Fruit fly (Drosophila melanogaster) whole organism, embryonic: Measurements from ENCODE around the gene Prosbeta2.
A peak's percentile ranks its signal among the peaks of the same experiment; 100 is the strongest.

Experiments
- Atf3 ChIP-seq: fragments of 200-800 bp; sonication (Bioruptor generic); optimal IDR thresholded peaks from 3 replicates; lab custom pipeline; 2016; ENCODE audit warnings: missing biosample characterization, missing genetic modification characterization
- B-H1 ChIP-seq: fragments of 200-800 bp; sonication (Bioruptor generic); IDR thresholded peaks from 3 replicates; pipeline ENCODE4 v1.3.6; 2022; ENCODE audit warnings: missing biosample characterization, missing genetic modification characterization
- CG1024 ChIP-seq: fragments of 200-800 bp; sonication (Bioruptor generic); IDR thresholded peaks from 2 replicates; pipeline ENCODE4 v1.3.6; 2022; ENCODE audit warnings: missing biosample characterization, missing genetic modification characterization
- CG10267 ChIP-seq: fragments of 200-800 bp; sonication (Bioruptor generic); optimal IDR thresholded peaks from 2 replicates; lab custom pipeline; 2018; ENCODE audit warnings: missing biosample characterization, mild to moderate bottlenecking, missing genetic modification characterization, moderate library complexity
- CG12219 ChIP-seq: fragments of 200-800 bp; sonication (Bioruptor generic); optimal IDR thresholded peaks from 3 replicates; lab custom pipeline; 2018; ENCODE audit warnings: missing biosample characterization, mild to moderate bottlenecking, missing genetic modification characterization
- CG17385 ChIP-seq: fragments of 200-800 bp; sonication (Bioruptor generic); optimal IDR thresholded peaks from 3 replicates; lab custom pipeline; 2018; ENCODE audit warnings: missing biosample characterization, mild to moderate bottlenecking, missing genetic modification characterization
- CG17829 ChIP-seq: fragments of 200-800 bp; optimal IDR thresholded peaks from 2 replicates; lab custom pipeline; 2019; ENCODE audit warnings: missing biosample characterization, mild to moderate bottlenecking, missing genetic modification characterization, moderate library complexity
- CG3163 ChIP-seq: fragments of 200-800 bp; sonication (Bioruptor generic); optimal IDR thresholded peaks from 3 replicates; lab custom pipeline; 2016; ENCODE audit warnings: missing biosample characterization, missing genetic modification characterization
- CG6654 ChIP-seq: fragments of 200-800 bp; sonication (Bioruptor generic); optimal IDR thresholded peaks from 2 replicates; lab custom pipeline; 2017; ENCODE audit warnings: missing biosample characterization, mild to moderate bottlenecking, missing genetic modification characterization
- CG8944 ChIP-seq: fragments of 200-800 bp; sonication (Bioruptor generic); optimal IDR thresholded peaks from 3 replicates; lab custom pipeline; 2016; ENCODE audit warnings: missing biosample characterization, missing genetic modification characterization
- CG9437 ChIP-seq: fragments of 200-800 bp; sonication (Bioruptor generic); optimal IDR thresholded peaks from 2 replicates; lab custom pipeline; 2018; ENCODE audit warnings: missing biosample characterization, mild to moderate bottlenecking, missing genetic modification characterization
- CHES-1-like ChIP-seq: fragments of 200-800 bp; sonication (Bioruptor generic); optimal IDR thresholded peaks from 2 replicates; lab custom pipeline; 2016; ENCODE audit warnings: missing biosample characterization, missing genetic modification characterization
- CrebB ChIP-seq: fragments of 200-800 bp; sonication (Bioruptor generic); optimal IDR thresholded peaks from 3 replicates; lab custom pipeline; 2018; ENCODE audit warnings: missing biosample characterization, mild to moderate bottlenecking, missing genetic modification characterization
- Dfd ChIP-seq, 2 experiments: fragments of >200 bp; optimal IDR thresholded peaks; 2 replicates each; lab custom pipeline; 2017; ENCODE audit warnings: missing biosample characterization in 2 of 2, missing genetic modification characterization in 2 of 2
- Dll ChIP-seq: fragments of 200-800 bp; sonication (Bioruptor generic); IDR thresholded peaks from 4 replicates; pipeline ENCODE4 v1.3.6; 2022; ENCODE audit warnings: missing biosample characterization, missing genetic modification characterization; ENCODE audit not compliant: partially characterized antibody
- Eip74EF ChIP-seq, 2 experiments: fragments of 200-800 bp in 1 of 2; fragments of >200 bp in 1 of 2; sonication (Bioruptor generic) in 1 of 2; optimal IDR thresholded peaks; 2 replicates each; lab custom pipeline; 2017 to 2019; ENCODE audit warnings: missing biosample characterization in 2 of 2, missing genetic modification characterization in 2 of 2, mild to moderate bottlenecking in 1 of 2, moderate library complexity in 1 of 2
- Ets65A ChIP-seq: fragments of 200-800 bp; sonication (Bioruptor generic); peaks from one replicate; lab custom pipeline; 2016; ENCODE audit warnings: missing biosample characterization, missing genetic modification characterization
- H2.0 ChIP-seq: fragments of 200-800 bp; sonication (Bioruptor generic); IDR thresholded peaks from 2 replicates; pipeline ENCODE4 v1.3.6; 2022; ENCODE audit warnings: missing biosample characterization, missing genetic modification characterization
- Jarid2 ChIP-seq: fragments of 200-800 bp; sonication (Bioruptor generic); optimal IDR thresholded peaks from 3 replicates; lab custom pipeline; 2017; ENCODE audit warnings: mild to moderate bottlenecking, missing biosample characterization, missing genetic modification reagents, missing genetic modification characterization
- MTF-1 ChIP-seq: fragments of 200-800 bp; sonication (Bioruptor generic); optimal IDR thresholded peaks from 2 replicates; lab custom pipeline; 2018; ENCODE audit warnings: missing biosample characterization, mild to moderate bottlenecking, missing genetic modification characterization, borderline replicate concordance
- Nf-YB ChIP-seq: fragments of 200-800 bp; sonication (Bioruptor generic); optimal IDR thresholded peaks from 3 replicates; lab custom pipeline; 2019; ENCODE audit warnings: missing biosample characterization, mild to moderate bottlenecking, missing genetic modification characterization, moderate library complexity
- Trl ChIP-seq, 3 experiments: fragments of >200 bp in 2 of 3; fragments of 200-800 bp in 1 of 3; sonication (Bioruptor generic) in 1 of 3; optimal IDR thresholded peaks; 2 replicates in 1 of 3; 3 replicates in 2 of 3; lab custom pipeline; 2016 to 2017; ENCODE audit warnings: missing biosample characterization in 1 of 3, missing genetic modification characterization in 1 of 3
- bowl ChIP-seq: fragments of 200-800 bp; sonication (Bioruptor generic); IDR thresholded peaks from 2 replicates; pipeline ENCODE4 v1.3.6; 2022; ENCODE audit warnings: missing biosample characterization, missing genetic modification characterization
- cg ChIP-seq: fragments of 200-800 bp; sonication (Bioruptor generic); optimal IDR thresholded peaks from 3 replicates; lab custom pipeline; 2019; ENCODE audit warnings: missing biosample characterization, mild to moderate bottlenecking, missing genetic modification characterization, moderate library complexity
- chm ChIP-seq: fragments of 200-800 bp; sonication (Bioruptor generic); IDR thresholded peaks from 2 replicates; pipeline ENCODE4 v1.3.6; 2022; ENCODE audit warnings: missing biosample characterization, missing genetic modification characterization
- crp ChIP-seq, 2 experiments: fragments of 200-800 bp; sonication (Bioruptor generic); optimal IDR thresholded peaks; 2 replicates in 1 of 2; 3 replicates in 1 of 2; lab custom pipeline; 2017; ENCODE audit warnings: missing biosample characterization in 2 of 2, missing genetic modification characterization in 2 of 2, mild to moderate bottlenecking in 1 of 2, moderate library complexity in 1 of 2
- da ChIP-seq: fragments of 200-800 bp; sonication (Bioruptor generic); optimal IDR thresholded peaks from 2 replicates; lab custom pipeline; 2016; ENCODE audit warnings: missing biosample characterization, missing genetic modification characterization
- fd64A ChIP-seq: fragments of 200-800 bp; sonication (Bioruptor generic); optimal IDR thresholded peaks from 3 replicates; lab custom pipeline; 2018; ENCODE audit warnings: missing biosample characterization, mild to moderate bottlenecking, missing genetic modification characterization
- ftz-f1 ChIP-seq: fragments of 200-800 bp; sonication (Bioruptor generic); optimal IDR thresholded peaks from 2 replicates; lab custom pipeline; 2016; ENCODE audit warnings: missing biosample characterization, missing genetic modification characterization
- gce ChIP-seq: fragments of 200-800 bp; sonication (Bioruptor generic); IDR thresholded peaks from 3 replicates; pipeline ENCODE4 v1.3.6; 2022; ENCODE audit warnings: missing biosample characterization, missing genetic modification characterization
- grn ChIP-seq: fragments of 200-800 bp; sonication (Bioruptor generic); optimal IDR thresholded peaks from 3 replicates; lab custom pipeline; 2017; ENCODE audit warnings: missing biosample characterization, missing genetic modification characterization
- gt ChIP-seq: fragments of 200-800 bp; sonication (Bioruptor generic); IDR thresholded peaks from 2 replicates; pipeline ENCODE4 v1.3.6; 2022; ENCODE audit warnings: missing biosample characterization, missing genetic modification characterization
- insv ChIP-seq, 2 experiments: fragments of 200-800 bp; sonication (Bioruptor generic); optimal IDR thresholded peaks; 3 replicates each; lab custom pipeline; 2016 to 2018; ENCODE audit warnings: missing biosample characterization in 2 of 2, missing genetic modification characterization in 2 of 2
- nerfin-2 ChIP-seq: fragments of 200-800 bp; sonication (Bioruptor generic); IDR thresholded peaks from 2 replicates; pipeline ENCODE4 v1.3.6; 2022; ENCODE audit warnings: missing biosample characterization, missing genetic modification characterization; ENCODE audit not compliant: partially characterized antibody
- oc ChIP-seq: fragments of 200-800 bp; sonication (Bioruptor generic); optimal IDR thresholded peaks from 2 replicates; lab custom pipeline; 2018; ENCODE audit warnings: missing biosample characterization, mild to moderate bottlenecking, missing genetic modification characterization, moderate library complexity
- pnt ChIP-seq: fragments of 200-800 bp; sonication (Bioruptor generic); optimal IDR thresholded peaks from 3 replicates; lab custom pipeline; 2016; ENCODE audit warnings: missing biosample characterization, missing genetic modification characterization
- rib ChIP-seq: fragments of 200-800 bp; sonication (Bioruptor generic); IDR thresholded peaks from 2 replicates; pipeline ENCODE4 v1.3.6; 2022; ENCODE audit warnings: missing biosample characterization, missing genetic modification characterization
- ro ChIP-seq: fragments of 200-800 bp; sonication (Bioruptor generic); IDR thresholded peaks from 2 replicates; pipeline ENCODE4 v1.3.6; 2022; ENCODE audit warnings: missing biosample characterization, missing genetic modification characterization
- sna ChIP-seq: fragments of 200-800 bp; sonication (Bioruptor generic); IDR thresholded peaks from 2 replicates; pipeline ENCODE4 v1.3.6; 2022; ENCODE audit warnings: missing biosample characterization, missing genetic modification characterization; ENCODE audit not compliant: partially characterized antibody
- so ChIP-seq: fragments of 200-800 bp; sonication (Bioruptor generic); IDR thresholded peaks from 3 replicates; pipeline ENCODE4 v1.3.6; 2022; ENCODE audit warnings: missing biosample characterization, missing genetic modification characterization
- ssp ChIP-seq: fragments of 200-800 bp; sonication (Bioruptor generic); IDR thresholded peaks from 2 replicates; pipeline ENCODE4 v1.3.6; 2022; ENCODE audit warnings: missing biosample characterization, missing genetic modification characterization
- stwl ChIP-seq: fragments of 200-800 bp; sonication (Bioruptor generic); optimal IDR thresholded peaks from 3 replicates; lab custom pipeline; 2018; ENCODE audit warnings: missing biosample characterization, mild to moderate bottlenecking, missing genetic modification characterization, moderate library complexity
- trh ChIP-seq: fragments of 200-800 bp; sonication (Bioruptor generic); optimal IDR thresholded peaks from 2 replicates; lab custom pipeline; 2016; ENCODE audit warnings: missing biosample characterization, missing genetic modification characterization
- twi ChIP-seq: fragments of 200-800 bp; optimal IDR thresholded peaks from 2 replicates; lab custom pipeline; 2019; ENCODE audit warnings: missing biosample characterization, mild to moderate bottlenecking, missing genetic modification characterization, moderate library complexity
- z ChIP-seq: fragments of 200-800 bp; sonication (Bioruptor generic); IDR thresholded peaks from 3 replicates; pipeline ENCODE4 v1.3.6; 2022; ENCODE audit warnings: missing biosample characterization, missing genetic modification characterization
- zen2 ChIP-seq: fragments of 200-800 bp; sonication (Bioruptor generic); IDR thresholded peaks from 3 replicates; pipeline ENCODE4 v1.3.6; 2022; ENCODE audit warnings: missing biosample characterization, missing genetic modification characterization; ENCODE audit not compliant: partially characterized antibody

Prosbeta2 gene

DNA sequence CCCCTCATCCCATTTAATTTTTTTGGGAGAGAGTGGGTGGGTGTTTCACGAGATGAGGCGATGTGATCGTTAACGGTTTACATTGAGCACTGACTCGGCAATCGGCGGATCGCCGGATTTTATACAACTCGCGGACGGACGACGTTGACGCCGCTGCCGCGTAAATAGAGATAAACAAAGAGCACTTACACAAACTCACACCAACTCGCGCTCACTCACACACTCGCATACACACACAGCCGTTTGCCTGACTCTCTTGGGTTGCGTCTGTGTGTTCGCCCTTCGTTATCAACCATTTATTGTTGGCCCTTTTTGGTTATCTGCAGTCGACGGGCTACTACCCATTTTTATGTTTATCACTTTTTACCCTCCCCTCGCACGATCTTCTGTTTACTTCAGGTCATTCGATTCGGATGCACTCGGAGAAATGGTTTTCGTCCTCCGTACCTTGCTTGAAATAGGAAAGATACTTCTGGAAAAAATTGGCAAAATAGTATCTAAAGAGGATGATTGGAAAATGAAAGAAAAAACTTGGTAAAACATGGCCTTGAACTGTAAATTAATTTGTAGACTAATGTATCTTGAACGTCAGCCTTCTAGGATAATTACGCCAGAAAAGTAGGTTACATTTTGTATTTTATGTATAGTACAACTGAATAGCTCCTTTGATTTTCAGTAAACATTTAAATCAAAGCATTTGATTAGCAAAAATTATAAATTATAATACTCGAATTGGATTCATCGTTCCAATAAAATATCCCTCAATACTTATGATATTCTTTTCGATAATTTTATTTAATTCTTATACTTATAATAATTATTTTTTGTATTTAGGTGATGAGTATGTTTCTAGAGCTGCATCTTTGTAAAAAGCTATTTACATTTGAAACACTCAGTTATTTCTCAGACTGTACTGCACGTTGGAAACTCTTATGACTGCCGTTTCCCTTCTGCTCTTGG lies 21.9 kb upstream of the Prosbeta2 start (continued):
- TF ChIP-seq CG1024 (GFP tag; lab: Robert Waterston, UW) (0 out of 2 replicates have a peak, but pooled peaks have one; percentile 17), CHES-1-like (GFP tag; lab: Kevin White, UChicago) (peak; percentile 19), insv (GFP tag; optimal IDR thresholded peaks at IDR 0.05; lab: Kevin White, UChicago) (peak in 1 of 2 experiments; percentile 36), ro (GFP tag; lab: Robert Waterston, UW) (no peak), gce (0 out of 3 replicates have a peak, but pooled peaks have one; percentile 25), cg (GFP tag; lab: Kevin White, UChicago) (peak; percentile 91), CG9437 (peak; percentile 71), stwl (tag; lab: Kevin White, UChicago) (no peak), Dll (GFP tag; lab: Robert Waterston, UW) (0 out of 4 replicates have a peak, but pooled peaks have one; percentile 36), Atf3 (GFP tag; lab: Kevin White, UChicago) (peak; percentile 18), rib (GFP tag; lab: Robert Waterston, UW) (peak; percentile 65; the same call in 1 of the 2 replicates), Jarid2 (GFP tag; lab: Kevin White, UChicago) (peak; percentile 93), Eip74EF (GFP tag; optimal IDR thresholded peaks at IDR 0.05; lab: Kevin White, UChicago) (no peak), so (peak; percentile 26; the same call in 1 of the 3 replicates), B-H1 (no peak; the same call in 2 of the 3 replicates), ssp (GFP tag; lab: Robert Waterston, UW) (no peak), twi (peak; percentile 2), sna (GFP tag; lab: Robert Waterston, UW) (peak; percentile 60; the same call in 1 of the 2 replicates), z (GFP tag; lab: Robert Waterston, UW) (peak; percentile 72; the same call in 2 of the 3 replicates), MTF-1 (GFP tag; lab: Kevin White, UChicago) (peak; percentile 38), CG6654 (GFP tag; lab: Kevin White, UChicago) (no peak), Trl (optimal IDR thresholded peaks at IDR 0.05; lab: Kevin White, UChicago) (peak; percentile 58 to 63), Trl (GFP tag; optimal IDR thresholded peaks at IDR 0.05; lab: Kevin White, UChicago) (no peak), CG8944 (GFP tag; lab: Kevin White, UChicago) (peak; percentile 42), fd64A (GFP tag; lab: Kevin White, UChicago) (peak; percentile 43), bowl (GFP tag; lab: Robert Waterston, UW) (no peak), CG17829 (tag; lab: Kevin White, UChicago) (peak; percentile 51), trh (GFP tag; lab: Kevin White, UChicago) (no peak), zen2 (GFP tag; lab: Robert Waterston, UW) (0 out of 3 replicates have a peak, but pooled peaks have one; percentile 17), Dfd (GFP tag; optimal IDR thresholded peaks at IDR 0.05; lab: Kevin White, UChicago) (no peak), crp (GFP tag; optimal IDR thresholded peaks at IDR 0.05; lab: Kevin White, UChicago) (peak in 1 of 2 experiments; percentile 3), grn (GFP tag; lab: Kevin White, UChicago) (peak; percentile 80), chm (peak; percentile 79), Nf-YB (GFP tag; lab: Kevin White, UChicago) (peak; percentile 37), Ets65A (peak; percentile 90), oc (tag; lab: Kevin White, UChicago) (peak; percentile 54), H2.0 (GFP tag; lab: Robert Waterston, UW) (0 out of 2 replicates have a peak, but pooled peaks have one; percentile 11), nerfin-2 (GFP tag; lab: Robert Waterston, UW) (0 out of 2 replicates have a peak, but pooled peaks have one; percentile 18), pnt (GFP tag; lab: Kevin White, UChicago) (peak; percentile 47), CG3163 (GFP tag; lab: Kevin White, UChicago) (no peak), gt (GFP tag; lab: Robert Waterston, UW) (no peak), CG10267 (tag; lab: Kevin White, UChicago) (peak; percentile 47), da (no peak), ftz-f1 (GFP tag; lab: Kevin White, UChicago) (peak; percentile 28), CrebB (no peak), CG17385 (peak; percentile 39), CG12219 (GFP tag; lab: Kevin White, UChicago) (peak; percentile 33)
